Fruit fly (Drosophila melanogaster) whole organism, prepupa: Measurements from ENCODE around the gene CG10445.

Experiments used
- CG10669 ChIP-seq: fragments of 200-800 bp; sonication (Bioruptor generic); optimal IDR thresholded peaks from 3 replicates; lab custom pipeline; 2018; ENCODE audit warnings: missing biosample characterization, mild to moderate bottlenecking, missing genetic modification characterization, moderate library complexity
- CG16779 ChIP-seq: fragments of 200-800 bp; sonication (Bioruptor generic); optimal IDR thresholded peaks from 3 replicates; lab custom pipeline; 2017; ENCODE audit warnings: missing biosample characterization, mild to moderate bottlenecking, missing genetic modification characterization
- OdsH ChIP-seq: fragments of 200-800 bp; sonication (Bioruptor generic); optimal IDR thresholded peaks from 3 replicates; lab custom pipeline; 2016; ENCODE audit warnings: missing biosample characterization, missing genetic modification characterization
- Sox14 ChIP-seq: fragments of 200-800 bp; sonication (Bioruptor generic); optimal IDR thresholded peaks from 3 replicates; lab custom pipeline; 2016; ENCODE audit warnings: missing biosample characterization, missing genetic modification characterization
- lz ChIP-seq: fragments of 200-800 bp; sonication (Bioruptor generic); optimal IDR thresholded peaks from 3 replicates; lab custom pipeline; 2016; ENCODE audit warnings: missing biosample characterization, missing genetic modification characterization
- vri ChIP-seq: fragments of 200-800 bp; sonication (Bioruptor generic); optimal IDR thresholded peaks from 3 replicates; lab custom pipeline; 2016; ENCODE audit warnings: missing biosample characterization, mild to moderate bottlenecking, missing genetic modification characterization

DNA sequence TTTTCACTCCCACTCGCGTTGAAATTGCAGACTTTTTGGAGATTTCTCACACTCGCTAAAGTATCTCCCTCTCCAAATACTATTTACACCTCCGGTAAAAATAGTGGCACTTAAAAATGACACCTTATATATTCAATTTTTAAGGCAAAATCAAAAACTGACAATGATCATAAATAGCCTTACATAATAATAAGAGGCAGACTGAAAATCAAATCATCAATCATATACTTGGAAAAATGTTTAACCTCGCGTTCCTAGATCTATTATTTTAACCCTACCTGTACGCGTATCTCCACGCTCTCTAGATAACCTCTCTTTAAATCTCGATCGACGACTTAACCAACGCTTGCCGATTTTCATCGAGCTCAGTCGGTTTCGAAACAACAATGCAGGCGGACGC is 24.6 kb downstream of the CG10445 start:
- TF ChIP-seq vri (GFP tag; lab: Kevin White, UChicago) (no peak), OdsH (GFP tag; lab: Kevin White, UChicago) (peak; percentile 76), CG16779 (tag; lab: Kevin White, UChicago) (no peak), Sox14 (GFP tag; lab: Kevin White, UChicago) (no peak), CG10669 (peak; percentile 89), lz (GFP tag; lab: Kevin White, UChicago) (peak; percentile 62)
